Worm (Caenorhabditis elegans): ENCODE data around the gene tba-9.

The tba-9 gene

DNA sequence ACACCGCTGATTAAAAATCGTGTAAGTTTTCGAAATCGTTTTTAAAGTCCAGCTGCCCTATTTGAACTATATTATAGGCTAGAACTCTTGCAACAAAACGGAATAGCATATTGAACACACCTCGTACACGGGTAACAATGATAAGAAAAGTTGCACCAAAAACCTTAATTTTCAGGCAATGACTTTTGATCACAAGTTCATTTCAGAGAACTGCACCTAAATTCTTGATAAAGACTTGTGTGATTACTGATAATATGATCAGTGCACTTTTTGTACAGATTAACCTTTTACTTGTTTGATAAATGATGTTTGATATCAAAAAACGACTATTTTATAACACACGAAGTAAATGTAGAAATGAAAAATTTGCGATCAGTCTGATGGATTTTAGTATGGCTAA, 45.2 kb downstream of the tba-9 start:
- no peak for TF ChIP-seq pes-1 (GFP tag; IDR thresholded peaks at IDR 0.05)

ce11 chrX:3298582-3298981, 46.0 kb downstream of the tba-9 start, which contains the start of gene K09C4.1:
Gene K09C4.1, plus strand, starts transcription at chrX:3298882.
- TF ChIP-seq tra-4 (tag; optimal IDR thresholded peaks at IDR 0.05) (no peak), ets-7 (tag; optimal IDR thresholded peaks at IDR 0.05) (no peak), pes-1 (GFP tag; IDR thresholded peaks at IDR 0.05) (no peak), scrt-1 (GFP tag; IDR thresholded peaks at IDR 0.05) (no peak), B0310.2 (tag; optimal IDR thresholded peaks at IDR 0.05) (no peak), hmbx-1 (tag; optimal IDR thresholded peaks at IDR 0.05) (no peak), sea-1 (GFP tag; conservative IDR thresholded peaks at IDR 0.05) (no peak), flt-1 (GFP tag; IDR thresholded peaks at IDR 0.05) (no peak), aly-1 (tag; optimal IDR thresholded peaks at IDR 0.05) (no peak), ama-1 (optimal IDR thresholded peaks at IDR 0.05) (no peak), ceh-36 (tag; optimal IDR thresholded peaks at IDR 0.05) (no peak), tbx-37 (GFP tag; conservative IDR thresholded peaks at IDR 0.05) (no peak)

DNA sequence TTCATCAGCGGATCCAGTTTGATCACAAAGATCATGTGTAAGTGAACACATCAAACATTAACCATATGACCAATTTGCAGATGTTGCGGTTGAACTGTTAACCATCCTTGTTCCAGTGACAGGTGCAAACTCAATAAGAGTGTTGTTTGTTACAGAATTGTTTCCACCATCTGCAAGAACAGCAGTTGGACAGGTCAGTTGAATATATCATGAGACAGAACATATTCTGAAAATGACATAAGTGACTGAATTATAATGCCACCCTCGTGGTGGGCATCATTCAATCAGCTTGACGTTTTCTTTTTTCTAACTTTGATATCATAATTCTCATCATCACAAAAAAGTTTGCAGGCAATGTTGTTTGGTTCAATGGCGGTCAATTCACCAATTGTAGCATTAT, 48.0 kb downstream of the tba-9 start:
- TF ChIP-seq F13C5.2 (tag; optimal IDR thresholded peaks at IDR 0.05) (no peak), hnd-1 (tag; optimal IDR thresholded peaks at IDR 0.05) (no peak), flt-1 (GFP tag; IDR thresholded peaks at IDR 0.05) (no peak), ceh-13 (GFP tag; optimal IDR thresholded peaks at IDR 0.05) (no peak), hmg-4 (GFP tag; optimal IDR thresholded peaks at IDR 0.05) (no peak), tra-4 (tag; optimal IDR thresholded peaks at IDR 0.05) (no peak)

- TF ChIP-seq ets-7 (tag; optimal IDR thresholded peaks at IDR 0.05) = no peak
- no peak for TF ChIP-seq pes-1 (GFP tag; IDR thresholded peaks at IDR 0.05)
- no peak for TF ChIP-seq aly-1 (tag; optimal IDR thresholded peaks at IDR 0.05)
- TF ChIP-seq scrt-1 (GFP tag; IDR thresholded peaks at IDR 0.05) = no peak
- TF ChIP-seq tbx-37 (GFP tag; conservative IDR thresholded peaks at IDR 0.05) = no peak
- TF ChIP-seq flt-1 (GFP tag; IDR thresholded peaks at IDR 0.05) = no peak
- TF ChIP-seq ceh-13 (GFP tag; optimal IDR thresholded peaks at IDR 0.05) = no peak
- TF ChIP-seq ceh-36 (tag; optimal IDR thresholded peaks at IDR 0.05) = no peak
- TF ChIP-seq hmbx-1 (tag; optimal IDR thresholded peaks at IDR 0.05) = no peak
- no peak for TF ChIP-seq B0310.2 (tag; optimal IDR thresholded peaks at IDR 0.05)
- TF ChIP-seq F13C5.2 (tag; optimal IDR thresholded peaks at IDR 0.05) = no peak
- no peak for TF ChIP-seq tra-4 (tag; optimal IDR thresholded peaks at IDR 0.05)
These were observed 49.2 kb downstream of the tba-9 start, which contains the start of gene F11D5.5 for ce11 chrX:3301770-3302169. Gene F11D5.5, plus strand, starts transcription at chrX:3302070.

- TF ChIP-seq tbx-11 (GFP tag; IDR thresholded peaks at IDR 0.05) (no peak), tbx-37 (GFP tag; conservative IDR thresholded peaks at IDR 0.05) (no peak), ets-7 (tag; optimal IDR thresholded peaks at IDR 0.05) (no peak), flt-1 (GFP tag; IDR thresholded peaks at IDR 0.05) (no peak), ama-1 (optimal IDR thresholded peaks at IDR 0.05) (no peak), hmbx-1 (tag; optimal IDR thresholded peaks at IDR 0.05) (no peak), B0310.2 (tag; optimal IDR thresholded peaks at IDR 0.05) (no peak), aly-1 (tag; optimal IDR thresholded peaks at IDR 0.05) (no peak), pes-1 (GFP tag; IDR thresholded peaks at IDR 0.05) (no peak), scrt-1 (GFP tag; IDR thresholded peaks at IDR 0.05) (no peak), tra-4 (tag; optimal IDR thresholded peaks at IDR 0.05) (no peak), hmg-4 (GFP tag; optimal IDR thresholded peaks at IDR 0.05) (no peak), sea-1 (GFP tag; conservative IDR thresholded peaks at IDR 0.05) (no peak), hnd-1 (tag; optimal IDR thresholded peaks at IDR 0.05) (no peak), ceh-36 (tag; optimal IDR thresholded peaks at IDR 0.05) (no peak), F13C5.2 (tag; optimal IDR thresholded peaks at IDR 0.05) (no peak)
These were observed 51.5 kb downstream of the tba-9 start, which contains the start of gene F11D5.7 for ce11 chrX:3304068-3304467. Gene F11D5.7, plus strand, starts transcription at chrX:3304368.
